Fruit fly (Drosophila melanogaster) whole organism, embryonic: ENCODE measurements around the gene CG15480.

ENCODE experiments used
- Blimp-1 ChIP-seq: fragments of 200-800 bp; sonication (Bioruptor generic); optimal IDR thresholded peaks from 3 replicates; lab custom pipeline; 2018; ENCODE audit warnings: missing biosample characterization, missing genetic modification characterization, mild to moderate bottlenecking, moderate library complexity, missing genetic modification reagents
- CG10147 ChIP-seq: fragments of 200-800 bp; sonication (Bioruptor generic); optimal IDR thresholded peaks from 2 replicates; lab custom pipeline; 2019; ENCODE audit warnings: missing biosample characterization, mild to moderate bottlenecking, missing genetic modification characterization, moderate library complexity
- CG11456 ChIP-seq: fragments of 200-800 bp; sonication (Bioruptor generic); IDR thresholded peaks from 3 replicates; pipeline ENCODE4 v1.3.6; 2022; ENCODE audit warnings: missing biosample characterization, missing genetic modification characterization
- CG12071 ChIP-seq: fragments of 200-800 bp; sonication (Bioruptor generic); optimal IDR thresholded peaks from 3 replicates; lab custom pipeline; 2018; ENCODE audit warnings: missing biosample characterization, mild to moderate bottlenecking, missing genetic modification characterization
- CG12744 ChIP-seq: fragments of 200-800 bp; sonication (Bioruptor generic); optimal IDR thresholded peaks from 2 replicates; lab custom pipeline; 2016; ENCODE audit warnings: missing biosample characterization, missing genetic modification characterization
- CG1647 ChIP-seq: fragments of 200-800 bp; sonication (Bioruptor generic); optimal IDR thresholded peaks from 3 replicates; lab custom pipeline; 2016; ENCODE audit warnings: missing biosample characterization, missing genetic modification characterization
- CG17385 ChIP-seq: fragments of 200-800 bp; sonication (Bioruptor generic); optimal IDR thresholded peaks from 3 replicates; lab custom pipeline; 2018; ENCODE audit warnings: missing biosample characterization, mild to moderate bottlenecking, missing genetic modification characterization
- CG17829 ChIP-seq: fragments of 200-800 bp; optimal IDR thresholded peaks from 2 replicates; lab custom pipeline; 2019; ENCODE audit warnings: missing biosample characterization, mild to moderate bottlenecking, missing genetic modification characterization, moderate library complexity
- CG34376 ChIP-seq: fragments of 200-800 bp; sonication (Bioruptor generic); optimal IDR thresholded peaks from 2 replicates; lab custom pipeline; 2018; ENCODE audit warnings: missing biosample characterization, mild to moderate bottlenecking, missing genetic modification characterization
- CG3838 ChIP-seq: fragments of 200-800 bp; sonication (Bioruptor generic); optimal IDR thresholded peaks from 3 replicates; lab custom pipeline; 2016; ENCODE audit warnings: missing biosample characterization, missing genetic modification characterization
- CG4282 ChIP-seq: fragments of 200-800 bp; sonication (Bioruptor generic); optimal IDR thresholded peaks from 2 replicates; lab custom pipeline; 2016; ENCODE audit warnings: missing biosample characterization, missing genetic modification characterization
- CG6791 ChIP-seq: fragments of 200-800 bp; sonication (Bioruptor generic); IDR thresholded peaks from 3 replicates; pipeline ENCODE4 v1.3.6; 2022; ENCODE audit warnings: missing biosample characterization, missing genetic modification characterization; ENCODE audit not compliant: partially characterized antibody
- CG7357 ChIP-seq: fragments of 200-800 bp; sonication (Bioruptor generic); IDR thresholded peaks from 3 replicates; pipeline ENCODE4 v1.3.6; 2022; ENCODE audit warnings: missing biosample characterization, missing genetic modification characterization
- CG7372 ChIP-seq: fragments of 200-800 bp; sonication (Bioruptor generic); IDR thresholded peaks from 2 replicates; pipeline ENCODE4 v1.3.6; 2022; ENCODE audit warnings: missing biosample characterization, missing genetic modification characterization
- CG7786 ChIP-seq: fragments of 200-800 bp; sonication (Bioruptor generic); optimal IDR thresholded peaks from 2 replicates; lab custom pipeline; 2016; ENCODE audit warnings: missing biosample characterization, missing genetic modification characterization
- CG8765 ChIP-seq: fragments of 200-800 bp; sonication (Bioruptor generic); IDR thresholded peaks from 2 replicates; pipeline ENCODE4 v1.3.6; 2022; ENCODE audit warnings: missing biosample characterization, missing genetic modification characterization
- CG8924 ChIP-seq: fragments of 200-800 bp; optimal IDR thresholded peaks from 3 replicates; lab custom pipeline; 2019; ENCODE audit warnings: missing biosample characterization, mild to moderate bottlenecking, missing genetic modification characterization, moderate library complexity
- CG9215 ChIP-seq: fragments of 200-800 bp; sonication (Bioruptor generic); IDR thresholded peaks from 2 replicates; pipeline ENCODE4 v1.3.6; 2022; ENCODE audit warnings: missing biosample characterization, missing genetic modification characterization
- CTCF ChIP-seq: fragments of 200-800 bp; sonication (Bioruptor generic); optimal IDR thresholded peaks from 2 replicates; lab custom pipeline; 2017; ENCODE audit warnings: missing biosample characterization, mild to moderate bottlenecking, missing genetic modification characterization, moderate library complexity
- Drgx ChIP-seq: fragments of 200-800 bp; sonication (Bioruptor generic); IDR thresholded peaks from 2 replicates; pipeline ENCODE4 v1.3.6; 2022; ENCODE audit warnings: missing biosample characterization, missing genetic modification characterization
- NC2α ChIP-seq: fragments of 200-800 bp; sonication (Bioruptor generic); optimal IDR thresholded peaks from 2 replicates; lab custom pipeline; 2016; ENCODE audit warnings: missing biosample characterization, missing genetic modification characterization
- Oli ChIP-seq: fragments of 200-800 bp; sonication (Bioruptor generic); optimal IDR thresholded peaks from 2 replicates; lab custom pipeline; 2018; ENCODE audit warnings: missing biosample characterization, mild to moderate bottlenecking, missing genetic modification characterization, moderate library complexity
- Spps ChIP-seq: fragments of 200-800 bp; sonication (Bioruptor generic); optimal IDR thresholded peaks from 2 replicates; lab custom pipeline; 2018; ENCODE audit warnings: missing biosample characterization, mild to moderate bottlenecking, missing genetic modification characterization
- Taf1 ChIP-seq: fragments of 200-800 bp; sonication (Bioruptor generic); IDR thresholded peaks from 2 replicates; pipeline ENCODE4 v1.3.6; 2022; ENCODE audit warnings: missing biosample characterization, missing genetic modification characterization
- Vsx1 ChIP-seq: fragments of 200-800 bp; sonication (Bioruptor generic); optimal IDR thresholded peaks from 2 replicates; lab custom pipeline; 2017; ENCODE audit warnings: missing biosample characterization, mild to moderate bottlenecking, missing genetic modification characterization, missing genetic modification reagents
- Xbp1 ChIP-seq: fragments of 200-800 bp; sonication (Bioruptor generic); optimal IDR thresholded peaks from 3 replicates; lab custom pipeline; 2016; ENCODE audit warnings: missing biosample characterization, mild to moderate bottlenecking, missing genetic modification characterization
- YL-1 ChIP-seq: fragments of 200-800 bp; sonication (Bioruptor generic); optimal IDR thresholded peaks from 3 replicates; lab custom pipeline; 2017; ENCODE audit warnings: missing biosample characterization, mild to moderate bottlenecking, missing genetic modification characterization
- ab ChIP-seq: fragments of 200-800 bp; sonication (Bioruptor generic); optimal IDR thresholded peaks from 2 replicates; lab custom pipeline; 2016; ENCODE audit warnings: missing biosample characterization, missing genetic modification characterization
- dmrt11E ChIP-seq: fragments of 200-800 bp; sonication (Bioruptor generic); optimal IDR thresholded peaks from 3 replicates; lab custom pipeline; 2018; ENCODE audit warnings: missing biosample characterization, mild to moderate bottlenecking, missing genetic modification characterization, moderate library complexity
- grn ChIP-seq: fragments of 200-800 bp; sonication (Bioruptor generic); optimal IDR thresholded peaks from 3 replicates; lab custom pipeline; 2017; ENCODE audit warnings: missing biosample characterization, missing genetic modification characterization
- ken ChIP-seq: fragments of 200-800 bp; sonication (Bioruptor generic); IDR thresholded peaks from 3 replicates; pipeline ENCODE4 v1.3.6; 2022; ENCODE audit warnings: missing biosample characterization, missing genetic modification characterization
- lilli ChIP-seq: fragments of 200-800 bp; sonication (Bioruptor generic); optimal IDR thresholded peaks from 3 replicates; lab custom pipeline; 2016; ENCODE audit warnings: missing biosample characterization, missing genetic modification characterization
- p53 ChIP-seq: fragments of 200-800 bp; sonication (Bioruptor generic); optimal IDR thresholded peaks from 2 replicates; lab custom pipeline; 2016; ENCODE audit warnings: missing biosample characterization, missing genetic modification characterization
- pb ChIP-seq: fragments of 200-800 bp; sonication (Bioruptor generic); optimal IDR thresholded peaks from 3 replicates; lab custom pipeline; 2016; ENCODE audit warnings: missing biosample characterization, missing genetic modification characterization
- repo ChIP-seq: fragments of 200-800 bp; sonication (Bioruptor generic); optimal IDR thresholded peaks from 2 replicates; lab custom pipeline; 2016; ENCODE audit warnings: missing biosample characterization, missing genetic modification characterization
- sens-2 ChIP-seq: fragments of 200-800 bp; sonication (Bioruptor generic); IDR thresholded peaks from 2 replicates; pipeline ENCODE4 v1.3.6; 2022; ENCODE audit warnings: missing biosample characterization, missing genetic modification characterization
- slou ChIP-seq: fragments of 200-800 bp; sonication (Bioruptor generic); optimal IDR thresholded peaks from 3 replicates; lab custom pipeline; 2016; ENCODE audit warnings: missing biosample characterization, missing genetic modification characterization
- sr ChIP-seq: fragments of 200-800 bp; sonication (Bioruptor generic); IDR thresholded peaks from 3 replicates; pipeline ENCODE4 v1.3.6; 2022; ENCODE audit warnings: missing biosample characterization, missing genetic modification characterization
- toy ChIP-seq: fragments of 200-800 bp; sonication (Bioruptor generic); IDR thresholded peaks from 2 replicates; pipeline ENCODE4 v1.3.6; 2022; ENCODE audit warnings: missing biosample characterization, missing genetic modification characterization
- zen ChIP-seq: fragments of 200-800 bp; sonication (Bioruptor generic); optimal IDR thresholded peaks from 3 replicates; lab custom pipeline; 2018; ENCODE audit warnings: missing biosample characterization, mild to moderate bottlenecking, missing genetic modification characterization, moderate library complexity
- zf30C ChIP-seq: fragments of 200-800 bp; sonication (Bioruptor generic); optimal IDR thresholded peaks from 3 replicates; lab custom pipeline; 2018; ENCODE audit warnings: missing biosample characterization, mild to moderate bottlenecking, missing genetic modification characterization

CG15480 gene

DNA sequence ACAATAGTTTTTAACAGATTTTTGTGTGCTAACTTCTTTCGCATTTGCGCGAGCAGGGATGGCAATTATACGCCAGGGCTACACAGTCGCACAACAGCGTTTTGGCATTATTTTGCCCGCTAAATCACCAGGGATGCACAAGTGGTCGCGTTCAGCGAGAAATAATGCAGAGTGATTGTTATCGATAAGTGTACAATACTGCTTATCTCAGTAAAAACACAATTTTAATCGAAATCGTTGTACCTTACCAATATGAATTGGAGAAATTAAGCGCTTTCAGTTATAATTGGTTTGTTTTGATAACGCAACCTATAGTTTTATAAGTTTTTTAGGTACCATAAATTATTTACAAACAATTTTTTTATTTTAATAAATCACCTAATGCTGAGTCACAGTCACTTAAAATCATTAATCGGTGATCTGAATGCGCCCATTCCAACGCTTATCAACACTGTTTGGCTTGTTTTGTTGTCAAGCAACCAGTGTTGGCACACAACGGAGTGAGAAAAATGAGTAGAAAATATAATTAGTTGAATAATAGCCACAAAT is 48.3 kb downstream of the CG15480 start, which contains the start of the genes Sfmbt and CG5439 (continued):
- TF ChIP-seq Drgx (GFP tag; lab: Robert Waterston, UW), result peak; percentile 34; the same call in 1 of the 2 replicates
- peak; percentile 91 for TF ChIP-seq lilli
- peak; percentile 26 for TF ChIP-seq CG3838
- peak; percentile 68 for TF ChIP-seq slou (GFP tag; lab: Kevin White, UChicago)
- no peak for TF ChIP-seq sens-2 (GFP tag; lab: Robert Waterston, UW)
- TF ChIP-seq CG10147, result no peak
- TF ChIP-seq CG17385, result no peak
- TF ChIP-seq CG12071 (GFP tag; lab: Kevin White, UChicago), result no peak
- peak; percentile 54 for TF ChIP-seq ab (GFP tag; lab: Kevin White, UChicago)
- TF ChIP-seq CG34376, result peak; percentile 74
- peak; percentile 50 for TF ChIP-seq CG12744
- TF ChIP-seq Oli (tag; lab: Kevin White, UChicago), result no peak
- TF ChIP-seq CG8765, result 0 out of 2 replicates have a peak, but pooled peaks have one; percentile 33
- TF ChIP-seq CG6791 (GFP tag; lab: Robert Waterston, UW), result 0 out of 3 replicates have a peak, but pooled peaks have one; percentile 35
- TF ChIP-seq CG7372 (GFP tag; lab: Robert Waterston, UW), result peak; percentile 46; the same call in 1 of the 2 replicates
- peak; percentile 22 for TF ChIP-seq Spps (tag; lab: Kevin White, UChicago)
- peak; percentile 87 for TF ChIP-seq Xbp1 (GFP tag; lab: Kevin White, UChicago)
- no peak for TF ChIP-seq sr (GFP tag; lab: Robert Waterston, UW)
- peak; percentile 65 for TF ChIP-seq dmrt11E (tag; lab: Kevin White, UChicago)
- TF ChIP-seq CG1647 (GFP tag; lab: Kevin White, UChicago), result peak; percentile 50
- peak; percentile 94 for TF ChIP-seq YL-1 (GFP tag; lab: Kevin White, UChicago)
- TF ChIP-seq CTCF (GFP tag; lab: Kevin White, UChicago), result peak; percentile 10
- no peak for TF ChIP-seq CG4282 (GFP tag; lab: Kevin White, UChicago)
- no peak; the same call in 1 of the 2 replicates for TF ChIP-seq Taf1 (GFP tag; lab: Robert Waterston, UW)
- TF ChIP-seq p53, result peak; percentile 65
- TF ChIP-seq zf30C (GFP tag; lab: Kevin White, UChicago), result no peak
- peak; percentile 56; the same call in 1 of the 3 replicates for TF ChIP-seq CG7357 (GFP tag; lab: Robert Waterston, UW)
- TF ChIP-seq Vsx1 (GFP tag; lab: Kevin White, UChicago), result no peak
- peak; percentile 76 for TF ChIP-seq CG9215 (GFP tag; lab: Robert Waterston, UW)
- no peak for TF ChIP-seq Blimp-1 (GFP tag; lab: Kevin White, UChicago)
- TF ChIP-seq CG11456 (GFP tag; lab: Robert Waterston, UW), result peak; percentile 81
- no peak for TF ChIP-seq NC2α (GFP tag; lab: Kevin White, UChicago)
- peak; percentile 77 for TF ChIP-seq zen
- TF ChIP-seq CG7786 (GFP tag; lab: Kevin White, UChicago), result peak; percentile 77
- TF ChIP-seq repo, result peak; percentile 43
- TF ChIP-seq toy (GFP tag; lab: Robert Waterston, UW), result no peak
- TF ChIP-seq CG17829 (tag; lab: Kevin White, UChicago), result peak; percentile 80

DNA sequence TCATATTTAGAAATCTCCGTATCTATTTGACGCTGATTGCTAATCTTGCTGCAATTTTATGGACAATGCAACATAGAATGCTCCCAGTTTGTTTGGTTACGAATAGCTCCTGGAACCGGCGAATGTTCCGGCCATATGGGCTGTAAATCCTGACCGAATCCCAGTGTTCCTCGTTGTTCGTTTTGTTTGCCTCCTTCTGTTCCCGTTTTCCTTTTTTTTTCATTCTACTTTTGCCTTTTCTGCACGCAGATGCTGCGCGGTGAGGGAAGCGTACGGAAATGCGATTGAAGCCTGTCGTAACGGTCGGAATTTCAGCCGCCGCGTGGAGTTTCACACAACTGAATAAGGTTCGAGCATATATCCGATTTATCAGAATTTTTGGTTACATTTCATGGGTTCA is 49.0 kb downstream of the CG15480 start, which contains the start of gene CG43925:
CG43925 (plus strand) TSS at position 301 of the 400 bp plus-strand sequence.
- TF ChIP-seq ken (GFP tag; lab: Robert Waterston, UW) (0 out of 3 replicates have a peak, but pooled peaks have one; percentile 23), CG8924 (tag; lab: Kevin White, UChicago) (no peak), pb (GFP tag; lab: Kevin White, UChicago) (no peak), grn (no peak)
- TF ChIP-seq, all 482 proteins: peak for 1
